Worm (Caenorhabditis elegans): Measurements from ENCODE around the gene F21C10.1.

DNA sequence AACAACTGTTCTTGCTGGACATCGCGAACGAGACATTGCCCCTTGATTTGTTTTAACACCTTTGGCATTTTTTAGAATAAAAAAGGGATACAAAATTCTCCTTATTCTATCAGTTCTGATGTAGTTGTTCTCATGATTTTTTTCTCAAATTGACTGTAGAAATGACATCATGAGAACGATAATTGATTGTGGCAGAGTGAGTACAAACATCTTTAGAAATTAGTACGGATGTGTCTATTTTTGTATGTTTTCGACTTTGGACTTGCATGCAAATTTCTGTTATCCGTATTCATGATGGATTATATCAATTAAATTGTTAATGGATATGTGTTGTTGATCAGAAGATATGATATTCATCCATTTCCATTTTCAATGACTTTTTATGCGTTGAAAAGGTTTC, 16.0 kb downstream of the F21C10.1 start:
- TF ChIP-seq cey-2 (tag; optimal IDR thresholded peaks at IDR 0.05; ENCODE audit: borderline replicate concordance, insufficient read depth): no peak
- TF ChIP-seq skn-1 (tag; optimal IDR thresholded peaks at IDR 0.05): no peak
- no peak for TF ChIP-seq zfp-3 (GFP tag; conservative IDR thresholded peaks at IDR 0.05)
